Fruit fly (Drosophila melanogaster) Kc167 (cell line): Measurements from ENCODE around the gene Arp6.

Source experiments
- Myc ChIP-seq: fragments of >200 bp; optimal IDR thresholded peaks from 2 replicates; lab custom pipeline; 2017; ENCODE audit warnings: missing external identifiers
- Sin3A ChIP-seq: fragments of >200 bp; optimal IDR thresholded peaks from 2 replicates; lab custom pipeline; 2018; ENCODE audit warnings: missing external identifiers
- h ChIP-seq: fragments of >200 bp; optimal IDR thresholded peaks from 3 replicates; lab custom pipeline; 2018; ENCODE audit warnings: missing external identifiers
- insv ChIP-seq: fragments of >200 bp; optimal IDR thresholded peaks from 3 replicates; lab custom pipeline; 2018; ENCODE audit warnings: missing external identifiers
- psq ChIP-seq: fragments of >200 bp; optimal IDR thresholded peaks from 2 replicates; lab custom pipeline; 2017; ENCODE audit warnings: missing external identifiers
- ttk ChIP-seq: sonication (Bioruptor generic); optimal IDR thresholded peaks from 2 replicates; lab custom pipeline; 2017; ENCODE audit warnings: missing external identifiers

DNA sequence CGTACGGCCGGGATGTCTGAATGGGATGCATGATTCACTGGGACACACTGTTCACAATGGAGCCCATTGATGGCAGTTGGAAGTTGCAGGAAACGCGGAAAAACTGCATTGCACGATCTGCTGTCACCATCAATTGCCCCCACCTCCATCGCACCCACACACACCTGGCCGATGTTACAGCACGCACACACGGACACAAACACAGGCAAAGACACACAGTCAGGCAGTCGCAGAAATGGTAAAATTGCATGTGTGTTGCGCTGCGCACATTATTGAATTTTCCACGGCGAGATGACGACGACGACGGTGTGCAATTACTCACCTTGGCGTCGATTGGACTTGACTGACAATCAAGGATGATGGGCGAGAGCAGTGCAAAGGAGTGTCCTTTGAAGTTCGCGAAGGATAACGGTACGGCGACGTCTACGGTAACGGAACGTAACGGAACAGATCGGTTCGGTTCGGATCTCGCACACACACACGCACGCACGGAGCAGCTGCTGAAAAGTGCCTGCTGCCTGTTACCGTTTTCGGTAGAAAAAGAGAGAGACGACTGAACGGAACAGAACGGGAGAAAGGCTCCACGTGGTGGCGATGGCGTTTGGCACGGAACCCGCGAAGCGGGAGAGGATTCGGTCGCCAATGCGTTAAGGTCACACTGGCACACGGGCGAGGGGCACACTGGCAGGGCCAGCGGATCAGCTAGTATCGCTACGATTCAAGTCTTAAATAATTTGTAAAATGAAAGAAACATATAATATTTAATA is 26.8 kb downstream of the Arp6 start, which contains the start of the genes CG9281 and CG15601:
- no peak for TF ChIP-seq Myc (lab: Kevin White, UChicago)
- no peak for TF ChIP-seq psq
- no peak for TF ChIP-seq Sin3A (lab: Kevin White, UChicago)
- TF ChIP-seq h (lab: Kevin White, UChicago): no peak
- TF ChIP-seq ttk (lab: Kevin White, UChicago): no peak
- no peak for TF ChIP-seq insv (lab: Kevin White, UChicago)
